Worm (Caenorhabditis elegans) whole organism, mixed stage, embryonic: ENCODE data around the gene famk-1.

Experiments used
- M03D4.4 ChIP-seq: sonication (generic microtip); optimal IDR thresholded peaks from 2 replicates; lab custom pipeline; 2017; ENCODE audit warnings: mild to moderate bottlenecking, missing genetic modification characterization, missing compliant biosample characterization
- bed-3 ChIP-seq: fragments of 200-800 bp; sonication (Bioruptor generic); optimal IDR thresholded peaks from 3 replicates; lab custom pipeline; 2018; ENCODE audit warnings: mild to moderate bottlenecking, missing genetic modification characterization, moderate library complexity, missing compliant biosample characterization
- ceh-39 ChIP-seq: fragments of 150-350 bp; optimal IDR thresholded peaks from 2 replicates; lab custom pipeline; 2014; ENCODE audit warnings: missing biosample characterization, missing genetic modification characterization
- ceh-43 ChIP-seq: fragments of 200-800 bp; sonication (Bioruptor generic); optimal IDR thresholded peaks from 2 replicates; lab custom pipeline; 2018; ENCODE audit warnings: mild to moderate bottlenecking, missing genetic modification characterization, moderate library complexity, missing compliant biosample characterization
- ceh-83 ChIP-seq: fragments of 200-800 bp; sonication (Bioruptor generic); optimal IDR thresholded peaks from 2 replicates; lab custom pipeline; 2018; ENCODE audit warnings: mild to moderate bottlenecking, missing genetic modification characterization, missing compliant biosample characterization
- ces-1 ChIP-seq: fragments of 150-350 bp; optimal IDR thresholded peaks from 2 replicates; lab custom pipeline; 2014; ENCODE audit warnings: missing biosample characterization, missing genetic modification reagents, missing genetic modification characterization
- cnd-1 ChIP-seq: fragments of 200-800 bp; sonication (Bioruptor generic); optimal IDR thresholded peaks from 2 replicates; lab custom pipeline; 2018; ENCODE audit warnings: mild to moderate bottlenecking, missing genetic modification characterization, missing compliant biosample characterization
- elt-1 ChIP-seq: sonication (generic microtip); optimal IDR thresholded peaks from 2 replicates; lab custom pipeline; 2017; ENCODE audit warnings: missing genetic modification characterization, mild to moderate bottlenecking, missing compliant biosample characterization, antibody characterized with exemption, moderate library complexity, borderline replicate concordance; ENCODE audit not compliant: insufficient read depth
- elt-3 ChIP-seq: fragments of 150-350 bp; optimal IDR thresholded peaks from 2 replicates; lab custom pipeline; 2014; ENCODE audit warnings: missing biosample characterization, missing genetic modification characterization
- flh-1 ChIP-seq: fragments of 200-800 bp; sonication (Bioruptor generic); optimal IDR thresholded peaks from 2 replicates; lab custom pipeline; 2018; ENCODE audit warnings: mild to moderate bottlenecking, missing genetic modification characterization, moderate library complexity, missing compliant biosample characterization
- ham-2 ChIP-seq: fragments of 200-800 bp; sonication (Bioruptor generic); optimal IDR thresholded peaks from 2 replicates; lab custom pipeline; 2018; ENCODE audit warnings: mild to moderate bottlenecking, missing genetic modification characterization, missing compliant biosample characterization
- hlh-1 ChIP-seq: fragments of 150-350 bp; optimal IDR thresholded peaks from 2 replicates; lab custom pipeline; 2014; ENCODE audit warnings: missing biosample characterization, missing genetic modification reagents, missing genetic modification characterization
- lin-13 ChIP-seq: fragments of 150-350 bp; optimal IDR thresholded peaks from 2 replicates; lab custom pipeline; 2014; ENCODE audit warnings: missing biosample characterization, missing genetic modification characterization
- lin-32 ChIP-seq: fragments of 200-800 bp; sonication (Bioruptor generic); optimal IDR thresholded peaks from 2 replicates; lab custom pipeline; 2018; ENCODE audit warnings: mild to moderate bottlenecking, missing genetic modification characterization, missing compliant biosample characterization
- lsy-2 ChIP-seq: fragments of 150-350 bp; optimal IDR thresholded peaks from 2 replicates; lab custom pipeline; 2014; ENCODE audit warnings: missing biosample characterization, missing genetic modification characterization
- mab-5 ChIP-seq: fragments of 150-350 bp; optimal IDR thresholded peaks from 2 replicates; lab custom pipeline; 2014; ENCODE audit warnings: missing biosample characterization, missing genetic modification characterization
- mep-1 ChIP-seq: fragments of 150-350 bp; optimal IDR thresholded peaks from 2 replicates; lab custom pipeline; 2017; ENCODE audit warnings: missing biosample characterization, missing genetic modification reagents, missing genetic modification characterization, inconsistent platforms
- mls-2 ChIP-seq: sonication (generic microtip); optimal IDR thresholded peaks from 2 replicates; lab custom pipeline; 2016; ENCODE audit warnings: mild to moderate bottlenecking, missing genetic modification characterization, moderate library complexity, missing compliant biosample characterization
- nhr-2 ChIP-seq: fragments of 150-350 bp; optimal IDR thresholded peaks from 2 replicates; lab custom pipeline; 2014; ENCODE audit warnings: missing biosample characterization, missing genetic modification characterization
- nhr-237 ChIP-seq: fragments of 150-350 bp; optimal IDR thresholded peaks from 2 replicates; lab custom pipeline; 2014; ENCODE audit warnings: missing biosample characterization, missing genetic modification characterization
- nhr-76 ChIP-seq: sonication (generic microtip); optimal IDR thresholded peaks from 2 replicates; lab custom pipeline; 2017; ENCODE audit warnings: missing biosample characterization, missing genetic modification characterization
- pha-4 ChIP-seq: fragments of 150-350 bp; optimal IDR thresholded peaks from 2 replicates; lab custom pipeline; 2018; ENCODE audit warnings: missing biosample characterization, missing genetic modification reagents, missing genetic modification characterization
- sem-2 ChIP-seq: fragments of 200-800 bp; sonication (Bioruptor generic); optimal IDR thresholded peaks from 2 replicates; lab custom pipeline; 2018; ENCODE audit warnings: mild to moderate bottlenecking, missing genetic modification characterization, missing compliant biosample characterization
- sptf-1 ChIP-seq: sonication (generic microtip); optimal IDR thresholded peaks from 2 replicates; lab custom pipeline; 2017; ENCODE audit warnings: mild to moderate bottlenecking, missing genetic modification characterization, moderate library complexity, missing compliant biosample characterization
- unc-39 ChIP-seq: fragments of 150-350 bp; optimal IDR thresholded peaks from 2 replicates; lab custom pipeline; 2014; ENCODE audit warnings: missing biosample characterization, missing genetic modification characterization
- ztf-11 ChIP-seq: fragments of 150-350 bp; optimal IDR thresholded peaks from 2 replicates; lab custom pipeline; 2014; ENCODE audit warnings: missing biosample characterization, missing genetic modification characterization

famk-1 gene

ce11 chrX:15213182-15213829 lies at the start of gene famk-1, which contains the start of gene H03A11.13:
TSS of gene famk-1 (minus strand) at chrX:15213259.
TSS of gene H03A11.13 (minus strand) at chrX:15213232.
- no peak for TF ChIP-seq flh-1 (GFP tag; lab: Kevin White, UChicago)
- peak; percentile 19 for TF ChIP-seq mls-2 (tag; lab: Kevin White, UChicago)

ce11 chrX:15262423-15262822 lies 49.4 kb upstream of the famk-1 start, which contains the start of gene F46F2.5:
TSS of gene F46F2.5 (plus strand) at chrX:15262723.
- TF ChIP-seq ces-1 (GFP tag; lab: Kevin White, UChicago) (no peak), cnd-1 (tag; lab: Kevin White, UChicago) (no peak), elt-1 (tag; lab: Kevin White, UChicago) (no peak)

- TF ChIP-seq unc-39 (tag; lab: Kevin White, UChicago) = no peak
Observed at ce11 chrX:15259947-15260687, 47.1 kb upstream of the famk-1 start, which contains the start of gene F46F2.3. TSS of gene F46F2.3 (minus strand) at chrX:15260287.

ce11 chrX:15246595-15246994 lies 33.5 kb upstream of the famk-1 start:
- TF ChIP-seq pha-4 (tag; lab: Kevin White, UChicago) (peak; percentile 2), mep-1 (tag; lab: Kevin White, UChicago) (peak; percentile 11), M03D4.4 (tag; lab: Kevin White, UChicago) (no peak), nhr-2 (tag; lab: Kevin White, UChicago) (peak; percentile 76)

- no peak for TF ChIP-seq nhr-2 (tag; lab: Kevin White, UChicago)
- peak; percentile 24 for TF ChIP-seq hlh-1 (tag; lab: Kevin White, UChicago)
Observed at ce11 chrX:15246182-15246581, 33.1 kb upstream of the famk-1 start, which contains the start of gene piki-1. TSS of gene piki-1 (minus strand) at chrX:15246399.

- no peak for TF ChIP-seq mab-5 (tag; lab: Kevin White, UChicago)
- TF ChIP-seq lsy-2 (tag; lab: Kevin White, UChicago) = no peak
- no peak for TF ChIP-seq nhr-237 (tag; lab: Kevin White, UChicago)
- no peak for TF ChIP-seq ceh-43 (GFP tag; lab: Kevin White, UChicago)
- TF ChIP-seq nhr-2 (tag; lab: Kevin White, UChicago) = no peak
- TF ChIP-seq bed-3 (GFP tag; lab: Kevin White, UChicago) = no peak
- TF ChIP-seq ceh-39 (tag; lab: Kevin White, UChicago) = no peak
Observed at ce11 chrX:15242726-15243125, 29.7 kb upstream of the famk-1 start.

ce11 chrX:15241169-15241568 lies 28.1 kb upstream of the famk-1 start:
- TF ChIP-seq mls-2 (tag; lab: Kevin White, UChicago) = no peak
- no peak for TF ChIP-seq hlh-1 (tag; lab: Kevin White, UChicago)
- no peak for TF ChIP-seq unc-39 (tag; lab: Kevin White, UChicago)
- no peak for TF ChIP-seq lin-13 (tag; lab: Kevin White, UChicago)
- no peak for TF ChIP-seq ces-1 (GFP tag; lab: Kevin White, UChicago)
- TF ChIP-seq ceh-83 (GFP tag; lab: Kevin White, UChicago) = no peak
- no peak for TF ChIP-seq lsy-2 (tag; lab: Kevin White, UChicago)
- no peak for TF ChIP-seq ztf-11
- no peak for TF ChIP-seq nhr-76 (tag; lab: Kevin White, UChicago)
- TF ChIP-seq ham-2 = no peak
- TF ChIP-seq nhr-237 (tag; lab: Kevin White, UChicago) = no peak
- TF ChIP-seq M03D4.4 (tag; lab: Kevin White, UChicago) = no peak
- TF ChIP-seq sptf-1 = no peak
- TF ChIP-seq elt-1 (tag; lab: Kevin White, UChicago) = no peak
- no peak for TF ChIP-seq lin-32 (GFP tag; lab: Kevin White, UChicago)
- TF ChIP-seq sem-2 (GFP tag; lab: Kevin White, UChicago) = no peak
- no peak for TF ChIP-seq bed-3 (GFP tag; lab: Kevin White, UChicago)
- no peak for TF ChIP-seq elt-3 (tag; lab: Kevin White, UChicago)
- no peak for TF ChIP-seq mab-5 (tag; lab: Kevin White, UChicago)
- TF ChIP-seq, all 35 proteins: peak for 0
